Worm (Caenorhabditis elegans) whole organism, early embryonic: ENCODE results near the gene srd-21.

ENCODE experiments used
- B0310.2 ChIP-seq: sonication (generic microtip); optimal IDR thresholded peaks from 2 replicates; lab custom pipeline; 2016; ENCODE audit warnings: mild to moderate bottlenecking, missing genetic modification characterization, missing compliant biosample characterization
- F13C5.2 ChIP-seq: sonication (generic microtip); optimal IDR thresholded peaks from 2 replicates; lab custom pipeline; 2017; ENCODE audit warnings: mild to moderate bottlenecking, missing genetic modification characterization, inconsistent platforms, missing compliant biosample characterization
- aly-1 ChIP-seq: sonication (generic microtip); optimal IDR thresholded peaks from 2 replicates; lab custom pipeline; 2016; ENCODE audit warnings: missing genetic modification characterization, missing compliant biosample characterization
- ama-1 ChIP-seq: fragments of 150-350 bp; optimal IDR thresholded peaks from 2 replicates; lab custom pipeline; 2014
- ets-7 ChIP-seq: sonication (generic microtip); optimal IDR thresholded peaks from 2 replicates; lab custom pipeline; 2016; ENCODE audit warnings: missing genotype, missing genetic modification characterization, missing compliant biosample characterization
- flt-1 ChIP-seq: fragments of 200-800 bp; sonication (Bioruptor generic); IDR thresholded peaks from 2 replicates; pipeline ENCODE4 v1.3.6; 2022; ENCODE audit warnings: missing genetic modification characterization, missing compliant biosample characterization
- hmbx-1 ChIP-seq: sonication (generic microtip); optimal IDR thresholded peaks from 2 replicates; lab custom pipeline; 2016; ENCODE audit warnings: mild to moderate bottlenecking, missing genetic modification characterization, missing compliant biosample characterization
- sea-1 ChIP-seq: fragments of 200-800 bp; sonication (Bioruptor generic); conservative IDR thresholded peaks from 2 replicates; pipeline ENCODE4 v1.3.6; 2022; ENCODE audit warnings: missing genetic modification characterization, missing compliant biosample characterization
- tbx-37 ChIP-seq: fragments of 200-800 bp; sonication (Bioruptor generic); conservative IDR thresholded peaks from 2 replicates; pipeline ENCODE4 v1.3.6; 2022; ENCODE audit warnings: missing genetic modification reagents, missing genetic modification characterization, missing compliant biosample characterization
- tra-4 ChIP-seq: sonication (generic microtip); optimal IDR thresholded peaks from 2 replicates; lab custom pipeline; 2017; ENCODE audit warnings: missing genetic modification characterization, missing compliant biosample characterization

DNA sequence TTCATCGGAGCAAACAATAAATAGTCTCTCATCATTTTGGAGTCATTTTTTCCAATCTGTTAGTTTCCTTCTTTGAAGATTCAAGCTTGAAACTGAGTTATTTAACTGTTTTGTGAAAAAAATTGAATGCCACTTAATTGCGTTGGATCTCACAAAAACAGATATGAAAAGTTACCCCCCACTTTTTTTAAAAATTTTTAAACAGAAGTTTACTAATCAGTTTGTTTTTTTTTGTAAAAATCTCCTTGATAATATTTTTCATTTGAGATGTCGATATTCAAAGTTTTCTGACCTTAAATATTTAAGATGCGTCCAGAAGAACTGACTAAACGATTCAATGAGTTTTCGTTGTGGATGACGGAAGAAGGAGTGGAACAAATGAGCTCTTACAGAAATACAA, 23.4 kb upstream of the srd-21 start, which contains the start of gene Y32B12C.1:
- TF ChIP-seq B0310.2 (tag; lab: Kevin White, UChicago) (no peak), ama-1 (lab: Kevin White, UChicago) (no peak), ets-7 (tag; lab: Kevin White, UChicago) (no peak), tbx-37 (GFP tag; lab: Robert Waterston, UW) (no peak), sea-1 (GFP tag; lab: Robert Waterston, UW) (no peak), F13C5.2 (no peak), aly-1 (tag; lab: Kevin White, UChicago) (no peak), hmbx-1 (tag; lab: Kevin White, UChicago) (no peak), tra-4 (tag; lab: Kevin White, UChicago) (no peak), flt-1 (GFP tag; lab: Robert Waterston, UW) (no peak)
